Comparison of ENCODE assay signal across 1 fruit fly cellular context in the genomic region with DNA sequence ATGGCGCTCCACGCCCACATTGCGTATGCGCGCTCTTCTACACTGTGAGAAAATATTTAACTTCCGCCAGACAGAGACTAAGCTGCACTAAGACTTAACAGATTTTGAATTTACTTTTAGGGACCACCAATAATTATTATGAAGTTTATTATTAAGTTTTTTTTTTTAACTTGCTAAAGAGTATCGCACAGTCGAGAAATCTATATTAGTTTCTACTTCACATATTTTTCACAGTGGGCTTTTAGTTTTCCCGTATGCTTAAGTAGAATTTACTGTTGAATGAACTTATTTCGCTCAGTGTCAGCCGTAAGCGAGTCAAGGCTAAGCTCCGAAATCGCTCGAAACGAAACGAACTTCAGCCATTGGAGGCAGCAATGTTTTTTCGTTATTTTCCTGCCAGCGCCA.
TF ChIP-seq lines count a peak whose summit lies in the region.

No protein-coding gene starts in this region.

TF ChIP-seq in whole organism, embryonic, 481 proteins besides CTCF, POLR2A, EP300 and RAD21 (continued from another document and continues in another):
- TF ChIP-seq CG30431 (GFP tag; optimal IDR thresholded peaks at IDR 0.05; lab: Kevin White, UChicago) (peak; percentile 40), sna (GFP tag; IDR thresholded peaks at IDR 0.05; lab: Robert Waterston, UW; ENCODE audit: partially characterized antibody) (no peak), CG11093 (GFP tag; IDR thresholded peaks at IDR 0.05; lab: Robert Waterston, UW) (peak; percentile 51; the same call in 2 of the 3 replicates), ham (GFP tag; IDR thresholded peaks at IDR 0.05; lab: Robert Waterston, UW) (0 out of 2 replicates have a peak, but pooled peaks have one; percentile 50), CG17612 (GFP tag; IDR thresholded peaks at IDR 0.05; lab: Robert Waterston, UW) (no peak), zen2 (GFP tag; IDR thresholded peaks at IDR 0.05; lab: Robert Waterston, UW; ENCODE audit: partially characterized antibody) (no peak), rib (GFP tag; IDR thresholded peaks at IDR 0.05; lab: Robert Waterston, UW) (no peak), z (GFP tag; IDR thresholded peaks at IDR 0.05; lab: Robert Waterston, UW) (no peak), CG9932 (GFP tag; IDR thresholded peaks at IDR 0.05; lab: Robert Waterston, UW) (peak; percentile 62), tin (GFP tag; optimal IDR thresholded peaks at IDR 0.05; lab: Kevin White, UChicago) (peak; percentile 22), CG18476 (GFP tag; optimal IDR thresholded peaks at IDR 0.05; lab: Kevin White, UChicago) (peak; percentile 73), Kr (GFP tag; optimal IDR thresholded peaks at IDR 0.05; lab: Kevin White, UChicago) (no peak), Doc2 (GFP tag; IDR thresholded peaks at IDR 0.05; lab: Robert Waterston, UW) (no peak), CG14050 (GFP tag; IDR thresholded peaks at IDR 0.05; lab: Robert Waterston, UW) (peak; percentile 56; the same call in 2 of the 3 replicates), CG7372 (GFP tag; IDR thresholded peaks at IDR 0.05; lab: Robert Waterston, UW) (peak; percentile 80), CG10147 (GFP tag; optimal IDR thresholded peaks at IDR 0.05; lab: Kevin White, UChicago) (peak; percentile 88), fu2 (GFP tag; optimal IDR thresholded peaks at IDR 0.05; lab: Kevin White, UChicago) (peak; percentile 39), ssp (GFP tag; IDR thresholded peaks at IDR 0.05; lab: Robert Waterston, UW) (peak; percentile 36; the same call in 1 of the 2 replicates), H2.0 (GFP tag; IDR thresholded peaks at IDR 0.05; lab: Robert Waterston, UW) (0 out of 2 replicates have a peak, but pooled peaks have one; percentile 25), CG12659 (GFP tag; optimal IDR thresholded peaks at IDR 0.05; lab: Kevin White, UChicago) (peak; percentile 84), CG16779 (GFP tag; IDR thresholded peaks at IDR 0.05; lab: Robert Waterston, UW) (peak; percentile 53; the same call in 1 of the 2 replicates), CG10959 (GFP tag; IDR thresholded peaks at IDR 0.05; lab: Robert Waterston, UW) (no peak), Ada2b (GFP tag; IDR thresholded peaks at IDR 0.05; lab: Robert Waterston, UW) (peak; percentile 76), GATAe (GFP tag; conservative IDR thresholded peaks at IDR 0.05; lab: Robert Waterston, UW) (peak; percentile 53), CG12744 (GFP tag; optimal IDR thresholded peaks at IDR 0.05; lab: Kevin White, UChicago) (peak; percentile 48), ind (GFP tag; optimal IDR thresholded peaks at IDR 0.05; lab: Kevin White, UChicago) (peak; percentile 66), HmgZ (tag; optimal IDR thresholded peaks at IDR 0.05; lab: Kevin White, UChicago) (peak; percentile 58), Hey (tag; optimal IDR thresholded peaks at IDR 0.05; lab: Kevin White, UChicago) (no peak), onecut (GFP tag; IDR thresholded peaks at IDR 0.05; lab: Robert Waterston, UW) (peak; percentile 66), CG15073 (GFP tag; optimal IDR thresholded peaks at IDR 0.05; lab: Kevin White, UChicago) (no peak), sd (tag; optimal IDR thresholded peaks at IDR 0.05; lab: Kevin White, UChicago) (peak; percentile 27), Mes4 (GFP tag; optimal IDR thresholded peaks at IDR 0.05; lab: Kevin White, UChicago) (peak; percentile 15), CG10543 (GFP tag; optimal IDR thresholded peaks at IDR 0.05; lab: Kevin White, UChicago) (peak; percentile 88), Jarid2 (GFP tag; optimal IDR thresholded peaks at IDR 0.05; lab: Kevin White, UChicago) (peak; percentile 37), Hmx (GFP tag; optimal IDR thresholded peaks at IDR 0.05; lab: Kevin White, UChicago) (no peak), E2f1 (GFP tag; IDR thresholded peaks at IDR 0.05; lab: Robert Waterston, UW) (peak; percentile 61), MTF-1 (GFP tag; optimal IDR thresholded peaks at IDR 0.05; lab: Kevin White, UChicago; ENCODE audit: borderline replicate concordance) (no peak), sisA (GFP tag; IDR thresholded peaks at IDR 0.05; lab: Robert Waterston, UW) (peak; percentile 68), bigmax (GFP tag; optimal IDR thresholded peaks at IDR 0.05; lab: Kevin White, UChicago) (no peak), D19B (GFP tag; optimal IDR thresholded peaks at IDR 0.05; lab: Kevin White, UChicago) (peak; percentile 68), CG13296 (GFP tag; optimal IDR thresholded peaks at IDR 0.05; lab: Kevin White, UChicago) (peak; percentile 89), scrt (GFP tag; optimal IDR thresholded peaks at IDR 0.05; lab: Kevin White, UChicago) (peak; percentile 79), seq (GFP tag; IDR thresholded peaks at IDR 0.05; lab: Robert Waterston, UW) (peak; percentile 72), ttk (GFP tag; IDR thresholded peaks at IDR 0.05; lab: Robert Waterston, UW) (peak; percentile 50; the same call in 1 of the 2 replicates), eyg (GFP tag; optimal IDR thresholded peaks at IDR 0.05; lab: Kevin White, UChicago) (peak; percentile 26), nmo (GFP tag; optimal IDR thresholded peaks at IDR 0.05; lab: Kevin White, UChicago) (peak; percentile 76), CG8281 (tag; optimal IDR thresholded peaks at IDR 0.05; lab: Kevin White, UChicago) (peak; percentile 52), fd96Cb (tag; optimal IDR thresholded peaks at IDR 0.05; lab: Kevin White, UChicago) (peak; percentile 69), HHEX (GFP tag; optimal IDR thresholded peaks at IDR 0.05; lab: Kevin White, UChicago) (peak; percentile 78), CG7271 (tag; optimal IDR thresholded peaks at IDR 0.05; lab: Kevin White, UChicago) (no peak), Atf3 (GFP tag; optimal IDR thresholded peaks at IDR 0.05; lab: Kevin White, UChicago) (peak; percentile 64), HLH54F (GFP tag; optimal IDR thresholded peaks at IDR 0.05; lab: Kevin White, UChicago) (peak; percentile 74), CoRest (tag; optimal IDR thresholded peaks at IDR 0.05; lab: Kevin White, UChicago) (peak; percentile 83), CG4328 (GFP tag; optimal IDR thresholded peaks at IDR 0.05; lab: Kevin White, UChicago) (peak; percentile 51), cas (GFP tag; IDR thresholded peaks at IDR 0.05; lab: Robert Waterston, UW) (no peak), Opbp (GFP tag; IDR thresholded peaks at IDR 0.05; lab: Robert Waterston, UW; ENCODE audit: partially characterized antibody) (no peak), CG7357 (GFP tag; IDR thresholded peaks at IDR 0.05; lab: Robert Waterston, UW) (peak; percentile 30; the same call in 1 of the 3 replicates), en (GFP tag; optimal IDR thresholded peaks at IDR 0.05; lab: Kevin White, UChicago) (no peak), CG1529 (GFP tag; optimal IDR thresholded peaks at IDR 0.05; lab: Kevin White, UChicago) (peak; percentile 22), klu (GFP tag; IDR thresholded peaks at IDR 0.05; lab: Robert Waterston, UW) (peak; percentile 67; the same call in 1 of the 2 replicates), Med (GFP tag; lab: Kevin White, UChicago) (peak; percentile 92), prd (optimal IDR thresholded peaks at IDR 0.05; lab: Kevin White, UChicago) (no peak), prd (GFP tag; IDR thresholded peaks at IDR 0.05; lab: Robert Waterston, UW) (peak; percentile 78), Oli (tag; optimal IDR thresholded peaks at IDR 0.05; lab: Kevin White, UChicago) (peak; percentile 77), CG13287 (GFP tag; IDR thresholded peaks at IDR 0.05; lab: Robert Waterston, UW; ENCODE audit: partially characterized antibody) (no peak), Xrp1 (GFP tag; IDR thresholded peaks at IDR 0.05; lab: Robert Waterston, UW) (peak; percentile 57; the same call in 1 of the 2 replicates), insv (GFP tag; optimal IDR thresholded peaks at IDR 0.05; lab: Kevin White, UChicago) (peak in 1 of 2 experiments; percentile 20), CG6765 (GFP tag; optimal IDR thresholded peaks at IDR 0.05; lab: Kevin White, UChicago) (peak; percentile 86), lmd (GFP tag; IDR thresholded peaks at IDR 0.05; lab: Robert Waterston, UW) (peak; percentile 76), Hsf (GFP tag; optimal IDR thresholded peaks at IDR 0.05; lab: Kevin White, UChicago) (peak; percentile 46), CG30020 (tag; optimal IDR thresholded peaks at IDR 0.05; lab: Kevin White, UChicago) (no peak), sqz (GFP tag; optimal IDR thresholded peaks at IDR 0.05; lab: Kevin White, UChicago) (peak; percentile 36), CG6683 (GFP tag; optimal IDR thresholded peaks at IDR 0.05; lab: Kevin White, UChicago) (peak; percentile 82), CG13894 (tag; optimal IDR thresholded peaks at IDR 0.05; lab: Kevin White, UChicago) (peak; percentile 74), sens (GFP tag; lab: Kevin White, UChicago) (peak; percentile 83), CG2678 (tag; optimal IDR thresholded peaks at IDR 0.05; lab: Kevin White, UChicago) (peak; percentile 91), row (GFP tag; IDR thresholded peaks at IDR 0.05; lab: Robert Waterston, UW) (peak; percentile 87), NC2α (GFP tag; optimal IDR thresholded peaks at IDR 0.05; lab: Kevin White, UChicago) (no peak), Drgx (GFP tag; IDR thresholded peaks at IDR 0.05; lab: Robert Waterston, UW) (0 out of 2 replicates have a peak, but pooled peaks have one; percentile 29), CG34376 (GFP tag; optimal IDR thresholded peaks at IDR 0.05; lab: Kevin White, UChicago) (peak; percentile 91), slbo (GFP tag; IDR thresholded peaks at IDR 0.05; lab: Robert Waterston, UW) (peak; percentile 82), TFAM (GFP tag; optimal IDR thresholded peaks at IDR 0.05; lab: Kevin White, UChicago) (no peak), org-1 (GFP tag; optimal IDR thresholded peaks at IDR 0.05; lab: Kevin White, UChicago) (peak; percentile 79), dpn (GFP tag; optimal IDR thresholded peaks at IDR 0.05; lab: Kevin White, UChicago) (peak; percentile 46 to 62), CG3281 (GFP tag; optimal IDR thresholded peaks at IDR 0.05; lab: Kevin White, UChicago) (peak; percentile 88), Hr78 (GFP tag; optimal IDR thresholded peaks at IDR 0.05; lab: Kevin White, UChicago) (no peak), pan (optimal IDR thresholded peaks at IDR 0.05; lab: Kevin White, UChicago) (no peak), pan (GFP tag; optimal IDR thresholded peaks at IDR 0.05 in 1 of 2, IDR thresholded peaks at IDR 0.05 in 1 of 2) (peak in 1 of 2 experiments; percentile 65), Atf-2 (GFP tag; optimal IDR thresholded peaks at IDR 0.05; lab: Kevin White, UChicago) (peak; percentile 10), dimm (GFP tag; IDR thresholded peaks at IDR 0.05; lab: Robert Waterston, UW) (no peak), CG10209 (GFP tag; optimal IDR thresholded peaks at IDR 0.05; lab: Kevin White, UChicago) (peak; percentile 82), CG10274 (GFP tag; optimal IDR thresholded peaks at IDR 0.05; lab: Kevin White, UChicago) (peak; percentile 60), maf-S (GFP tag; optimal IDR thresholded peaks at IDR 0.05; lab: Kevin White, UChicago) (peak; percentile 26), Dip3 (GFP tag; optimal IDR thresholded peaks at IDR 0.05; lab: Kevin White, UChicago) (peak; percentile 62), CG3407 (GFP tag; optimal IDR thresholded peaks at IDR 0.05; lab: Kevin White, UChicago) (peak; percentile 28), zfh2 (GFP tag; optimal IDR thresholded peaks at IDR 0.05; lab: Kevin White, UChicago) (peak; percentile 68), dmrt99B (tag; optimal IDR thresholded peaks at IDR 0.05; lab: Kevin White, UChicago) (peak; percentile 88), Scr (GFP tag; IDR thresholded peaks at IDR 0.05; lab: Robert Waterston, UW; ENCODE audit: partially characterized antibody) (no peak), her (GFP tag; optimal IDR thresholded peaks at IDR 0.05; lab: Kevin White, UChicago) (no peak), Sox100B (GFP tag; optimal IDR thresholded peaks at IDR 0.05; lab: Kevin White, UChicago) (no peak), CG32772 (GFP tag; IDR thresholded peaks at IDR 0.05; lab: Robert Waterston, UW) (0 out of 2 replicates have a peak, but pooled peaks have one; percentile 51), CG8089 (GFP tag; optimal IDR thresholded peaks at IDR 0.05; lab: Kevin White, UChicago) (no peak), odd (GFP tag; optimal IDR thresholded peaks at IDR 0.05; lab: Kevin White, UChicago) (peak; percentile 71), NfI (GFP tag; optimal IDR thresholded peaks at IDR 0.05; lab: Kevin White, UChicago) (peak; percentile 81), zfh1 (GFP tag; IDR thresholded peaks at IDR 0.05; lab: Robert Waterston, UW) (peak; percentile 54; the same call in 1 of the 3 replicates), so (GFP tag; IDR thresholded peaks at IDR 0.05; lab: Robert Waterston, UW) (0 out of 3 replicates have a peak, but pooled peaks have one; percentile 52), CG9437 (GFP tag; optimal IDR thresholded peaks at IDR 0.05; lab: Kevin White, UChicago) (peak; percentile 68), CG18619 (GFP tag; optimal IDR thresholded peaks at IDR 0.05; lab: Kevin White, UChicago) (peak; percentile 78), Ptx1 (GFP tag; IDR thresholded peaks at IDR 0.05; lab: Robert Waterston, UW) (peak; percentile 79), CG3163 (GFP tag; optimal IDR thresholded peaks at IDR 0.05; lab: Kevin White, UChicago) (peak; percentile 9), CG1233 (GFP tag; optimal IDR thresholded peaks at IDR 0.05; lab: Kevin White, UChicago) (peak; percentile 75), D19A (tag; optimal IDR thresholded peaks at IDR 0.05; lab: Kevin White, UChicago) (peak; percentile 58), lilli (GFP tag; optimal IDR thresholded peaks at IDR 0.05; lab: Kevin White, UChicago) (peak; percentile 78), CG18599 (GFP tag; optimal IDR thresholded peaks at IDR 0.05; lab: Kevin White, UChicago) (peak; percentile 96), pnt (GFP tag; optimal IDR thresholded peaks at IDR 0.05; lab: Kevin White, UChicago) (peak; percentile 18), CG4730 (GFP tag; IDR thresholded peaks at IDR 0.05; lab: Robert Waterston, UW) (peak; percentile 39; the same call in 1 of the 2 replicates), zf30C (GFP tag; optimal IDR thresholded peaks at IDR 0.05; lab: Kevin White, UChicago) (peak; percentile 63), Dbx (GFP tag; IDR thresholded peaks at IDR 0.05; lab: Robert Waterston, UW) (peak; percentile 84), CG5953 (GFP tag; IDR thresholded peaks at IDR 0.05; lab: Robert Waterston, UW) (peak; percentile 33; the same call in 1 of the 2 replicates), PHDP (tag; optimal IDR thresholded peaks at IDR 0.05; lab: Kevin White, UChicago) (peak; percentile 80), crp (GFP tag; optimal IDR thresholded peaks at IDR 0.05; lab: Kevin White, UChicago) (peak in 1 of 2 experiments; percentile 5), Blimp-1 (GFP tag; optimal IDR thresholded peaks at IDR 0.05; lab: Kevin White, UChicago) (peak; percentile 46), ftz-f1 (GFP tag; optimal IDR thresholded peaks at IDR 0.05; lab: Kevin White, UChicago) (peak; percentile 41), unpg (GFP tag; optimal IDR thresholded peaks at IDR 0.05; lab: Kevin White, UChicago) (peak; percentile 70)
